Worm (Caenorhabditis elegans) whole organism, early embryonic: ENCODE results near the gene T08D10.5.

ENCODE experiments used
- B0310.2 ChIP-seq: sonication (generic microtip); optimal IDR thresholded peaks from 2 replicates; lab custom pipeline; 2016; ENCODE audit warnings: mild to moderate bottlenecking, missing genetic modification characterization, missing compliant biosample characterization
- F13C5.2 ChIP-seq: sonication (generic microtip); optimal IDR thresholded peaks from 2 replicates; lab custom pipeline; 2017; ENCODE audit warnings: mild to moderate bottlenecking, missing genetic modification characterization, inconsistent platforms, missing compliant biosample characterization
- aly-1 ChIP-seq: sonication (generic microtip); optimal IDR thresholded peaks from 2 replicates; lab custom pipeline; 2016; ENCODE audit warnings: missing genetic modification characterization, missing compliant biosample characterization
- ama-1 ChIP-seq: fragments of 150-350 bp; optimal IDR thresholded peaks from 2 replicates; lab custom pipeline; 2014
- ceh-13 ChIP-seq: fragments of 200-800 bp; sonication (Bioruptor generic); optimal IDR thresholded peaks from 2 replicates; lab custom pipeline; 2018; ENCODE audit warnings: mild to moderate bottlenecking, missing genetic modification characterization, missing compliant biosample characterization
- ceh-36 ChIP-seq: sonication (generic microtip); optimal IDR thresholded peaks from 2 replicates; lab custom pipeline; 2016; ENCODE audit warnings: missing genetic modification characterization, inconsistent platforms, missing compliant biosample characterization
- ets-7 ChIP-seq: sonication (generic microtip); optimal IDR thresholded peaks from 2 replicates; lab custom pipeline; 2016; ENCODE audit warnings: missing genotype, missing genetic modification characterization, missing compliant biosample characterization
- flt-1 ChIP-seq: fragments of 200-800 bp; sonication (Bioruptor generic); IDR thresholded peaks from 2 replicates; pipeline ENCODE4 v1.3.6; 2022; ENCODE audit warnings: missing genetic modification characterization, missing compliant biosample characterization
- hmbx-1 ChIP-seq: sonication (generic microtip); optimal IDR thresholded peaks from 2 replicates; lab custom pipeline; 2016; ENCODE audit warnings: mild to moderate bottlenecking, missing genetic modification characterization, missing compliant biosample characterization
- hmg-4 ChIP-seq: fragments of 200-800 bp; sonication (Bioruptor generic); optimal IDR thresholded peaks from 2 replicates; lab custom pipeline; 2018; ENCODE audit warnings: mild to moderate bottlenecking, missing genetic modification characterization, missing compliant biosample characterization
- hnd-1 ChIP-seq: sonication (generic microtip); optimal IDR thresholded peaks from 2 replicates; lab custom pipeline; 2016; ENCODE audit warnings: missing genetic modification characterization, missing compliant biosample characterization
- pes-1 ChIP-seq: fragments of 200-800 bp; sonication (Bioruptor generic); IDR thresholded peaks from 2 replicates; pipeline ENCODE4 v1.3.6; 2022; ENCODE audit warnings: missing genetic modification reagents, missing genetic modification characterization, missing compliant biosample characterization
- scrt-1 ChIP-seq: fragments of 200-800 bp; sonication (Bioruptor generic); IDR thresholded peaks from 2 replicates; pipeline ENCODE4 v1.3.6; 2022; ENCODE audit warnings: missing genetic modification characterization, missing compliant biosample characterization
- sea-1 ChIP-seq: fragments of 200-800 bp; sonication (Bioruptor generic); conservative IDR thresholded peaks from 2 replicates; pipeline ENCODE4 v1.3.6; 2022; ENCODE audit warnings: missing genetic modification characterization, missing compliant biosample characterization
- tbx-11 ChIP-seq: fragments of 200-800 bp; sonication (Bioruptor generic); IDR thresholded peaks from 2 replicates; pipeline ENCODE4 v1.3.6; 2022; ENCODE audit warnings: missing genetic modification characterization, missing compliant biosample characterization
- tbx-37 ChIP-seq: fragments of 200-800 bp; sonication (Bioruptor generic); conservative IDR thresholded peaks from 2 replicates; pipeline ENCODE4 v1.3.6; 2022; ENCODE audit warnings: missing genetic modification reagents, missing genetic modification characterization, missing compliant biosample characterization
- tra-4 ChIP-seq: sonication (generic microtip); optimal IDR thresholded peaks from 2 replicates; lab custom pipeline; 2017; ENCODE audit warnings: missing genetic modification characterization, missing compliant biosample characterization

Gene T08D10.5

ce11 chrX:11924158-11924557 lies 33.2 kb upstream of the T08D10.5 start, which contains the start of gene F55G7.1:
Gene F55G7.1 (plus strand): TSS chrX:11924433.
- TF ChIP-seq aly-1 (tag; lab: Kevin White, UChicago) = no peak
- TF ChIP-seq ets-7 (tag; lab: Kevin White, UChicago) = no peak
- no peak for TF ChIP-seq F13C5.2 (tag; lab: Kevin White, UChicago)

DNA sequence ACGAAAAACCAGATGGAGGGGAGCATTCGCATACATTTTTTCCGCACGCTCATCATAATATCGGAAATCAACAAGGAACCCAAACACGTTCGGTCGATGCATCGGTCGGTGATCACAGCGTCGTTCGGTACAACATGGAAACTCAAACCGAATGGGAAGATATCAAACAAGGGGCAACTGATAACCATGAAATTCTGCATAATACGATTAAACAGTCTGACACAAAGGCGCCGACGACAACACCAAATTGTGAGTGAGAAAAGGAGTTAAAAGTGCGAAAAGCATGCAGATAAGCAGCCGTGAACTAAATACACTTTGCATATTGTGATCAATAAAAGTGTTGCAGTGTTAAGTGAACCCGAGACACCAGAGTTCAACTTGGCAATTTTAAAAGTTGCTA lies 32.1 kb upstream of the T08D10.5 start:
- no peak for TF ChIP-seq hmg-4
- no peak for TF ChIP-seq ceh-36 (tag; lab: Kevin White, UChicago)

- TF ChIP-seq ama-1 (lab: Kevin White, UChicago) (no peak), ets-7 (tag; lab: Kevin White, UChicago) (no peak), hmg-4 (no peak), aly-1 (tag; lab: Kevin White, UChicago) (no peak), hmbx-1 (tag; lab: Kevin White, UChicago) (no peak), ceh-13 (GFP tag; lab: Kevin White, UChicago) (no peak), pes-1 (GFP tag; lab: Robert Waterston, UW) (no peak), scrt-1 (GFP tag; lab: Robert Waterston, UW) (no peak)
Measured at ce11 chrX:11927585-11927984, 29.8 kb upstream of the T08D10.5 start, which contains the start of gene F55G7.4. Gene F55G7.4 (plus strand): TSS chrX:11927885.

ce11 chrX:11931559-11931958 lies 25.8 kb upstream of the T08D10.5 start, which contains the start of gene dot-1.4:
Gene dot-1.4 (minus strand): TSS chrX:11931659.
- TF ChIP-seq hmbx-1 (tag; lab: Kevin White, UChicago) = no peak
- no peak for TF ChIP-seq scrt-1 (GFP tag; lab: Robert Waterston, UW)
- no peak for TF ChIP-seq sea-1 (GFP tag; lab: Robert Waterston, UW)
- no peak for TF ChIP-seq ceh-36 (tag; lab: Kevin White, UChicago)
- no peak for TF ChIP-seq F13C5.2 (tag; lab: Kevin White, UChicago)
- TF ChIP-seq hnd-1 = no peak
- no peak for TF ChIP-seq ceh-13 (GFP tag; lab: Kevin White, UChicago)
- no peak for TF ChIP-seq aly-1 (tag; lab: Kevin White, UChicago)
- no peak for TF ChIP-seq hmg-4
- TF ChIP-seq tbx-11 (GFP tag; lab: Robert Waterston, UW) = no peak
- TF ChIP-seq ama-1 (lab: Kevin White, UChicago) = no peak
- no peak for TF ChIP-seq pes-1 (GFP tag; lab: Robert Waterston, UW)
- no peak for TF ChIP-seq ets-7 (tag; lab: Kevin White, UChicago)
- TF ChIP-seq tbx-37 = no peak
- no peak for TF ChIP-seq flt-1 (GFP tag; lab: Robert Waterston, UW)
- TF ChIP-seq B0310.2 = no peak
- no peak for TF ChIP-seq tra-4

- TF ChIP-seq ama-1 (lab: Kevin White, UChicago) (no peak), flt-1 (GFP tag; lab: Robert Waterston, UW) (no peak), hmbx-1 (tag; lab: Kevin White, UChicago) (no peak), tbx-37 (no peak), B0310.2 (no peak), ceh-36 (tag; lab: Kevin White, UChicago) (no peak), sea-1 (GFP tag; lab: Robert Waterston, UW) (no peak), F13C5.2 (tag; lab: Kevin White, UChicago) (no peak), tbx-11 (GFP tag; lab: Robert Waterston, UW) (no peak), aly-1 (tag; lab: Kevin White, UChicago) (no peak)
Measured at ce11 chrX:11933547-11933946, 23.8 kb upstream of the T08D10.5 start.

- TF ChIP-seq ceh-36 (tag; lab: Kevin White, UChicago) (peak; percentile 65), ets-7 (tag; lab: Kevin White, UChicago) (no peak), tbx-11 (GFP tag; lab: Robert Waterston, UW) (peak; percentile 79), hmg-4 (peak; percentile 86), aly-1 (tag; lab: Kevin White, UChicago) (peak; percentile 49), ceh-13 (GFP tag; lab: Kevin White, UChicago) (peak; percentile 71), hmbx-1 (tag; lab: Kevin White, UChicago) (no peak), pes-1 (GFP tag; lab: Robert Waterston, UW) (peak; percentile 90), F13C5.2 (tag; lab: Kevin White, UChicago) (peak; percentile 80), sea-1 (GFP tag; lab: Robert Waterston, UW) (peak; percentile 88), scrt-1 (GFP tag; lab: Robert Waterston, UW) (peak; percentile 86), tra-4 (peak; percentile 20), flt-1 (GFP tag; lab: Robert Waterston, UW) (peak; percentile 83), ama-1 (lab: Kevin White, UChicago) (no peak), hnd-1 (peak; percentile 66), B0310.2 (peak; percentile 60), tbx-37 (peak; percentile 78)
Measured at ce11 chrX:11934933-11935332, 22.4 kb upstream of the T08D10.5 start.

DNA sequence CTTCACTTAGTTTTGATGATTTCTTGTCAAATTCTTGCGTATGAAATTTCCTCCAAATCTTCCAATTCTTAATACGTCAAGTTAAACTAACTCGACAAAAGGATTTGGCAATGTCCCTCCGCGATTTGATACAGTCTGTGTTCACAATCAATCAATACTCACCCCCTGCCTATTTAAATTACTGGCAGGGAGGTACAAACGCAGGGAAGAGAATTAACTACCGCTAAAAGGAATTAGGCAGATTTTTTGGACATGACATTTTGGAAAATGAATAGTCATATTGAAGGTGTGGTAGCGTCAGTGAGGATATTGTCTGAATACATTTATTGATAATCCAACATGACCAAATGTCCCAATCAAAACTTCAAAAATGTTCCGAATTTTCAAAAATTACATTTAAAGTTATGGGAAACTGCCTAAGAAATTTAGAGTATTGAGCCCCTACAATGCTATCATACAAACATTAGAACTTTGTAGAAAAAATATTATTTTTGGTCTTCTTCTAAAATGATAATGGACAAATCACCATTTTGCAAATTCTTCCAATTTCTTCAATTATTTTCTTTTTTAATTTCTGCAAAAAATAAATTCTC lies 19.9 kb upstream of the T08D10.5 start:
- no peak for TF ChIP-seq ceh-13 (GFP tag; lab: Kevin White, UChicago)
- peak; percentile 67 for TF ChIP-seq flt-1 (GFP tag; lab: Robert Waterston, UW)
- peak; percentile 59; the same call in 1 of the 2 replicates for TF ChIP-seq tbx-37
- TF ChIP-seq scrt-1 (GFP tag; lab: Robert Waterston, UW) = peak; percentile 60
- TF ChIP-seq F13C5.2 (tag; lab: Kevin White, UChicago) = peak; percentile 93
- peak; percentile 81 for TF ChIP-seq hmg-4
- TF ChIP-seq tbx-11 (GFP tag; lab: Robert Waterston, UW) = 0 out of 2 replicates have a peak, but pooled peaks have one; percentile 69
- TF ChIP-seq aly-1 (tag; lab: Kevin White, UChicago) = no peak
- peak; percentile 4 for TF ChIP-seq ets-7 (tag; lab: Kevin White, UChicago)
- peak; percentile 2 for TF ChIP-seq hnd-1
- peak; percentile 31 for TF ChIP-seq ceh-36 (tag; lab: Kevin White, UChicago)
